Fruit fly (Drosophila melanogaster) Kc167 (cell line): ENCODE results near the gene solo.

Source experiments
- Sin3A ChIP-seq: fragments of >200 bp; optimal IDR thresholded peaks from 2 replicates; lab custom pipeline; 2018; ENCODE audit warnings: missing external identifiers
- insv ChIP-seq: fragments of >200 bp; optimal IDR thresholded peaks from 3 replicates; lab custom pipeline; 2018; ENCODE audit warnings: missing external identifiers
- psq ChIP-seq: fragments of >200 bp; optimal IDR thresholded peaks from 2 replicates; lab custom pipeline; 2017; ENCODE audit warnings: missing external identifiers
- ttk ChIP-seq: sonication (Bioruptor generic); optimal IDR thresholded peaks from 2 replicates; lab custom pipeline; 2017; ENCODE audit warnings: missing external identifiers

DNA sequence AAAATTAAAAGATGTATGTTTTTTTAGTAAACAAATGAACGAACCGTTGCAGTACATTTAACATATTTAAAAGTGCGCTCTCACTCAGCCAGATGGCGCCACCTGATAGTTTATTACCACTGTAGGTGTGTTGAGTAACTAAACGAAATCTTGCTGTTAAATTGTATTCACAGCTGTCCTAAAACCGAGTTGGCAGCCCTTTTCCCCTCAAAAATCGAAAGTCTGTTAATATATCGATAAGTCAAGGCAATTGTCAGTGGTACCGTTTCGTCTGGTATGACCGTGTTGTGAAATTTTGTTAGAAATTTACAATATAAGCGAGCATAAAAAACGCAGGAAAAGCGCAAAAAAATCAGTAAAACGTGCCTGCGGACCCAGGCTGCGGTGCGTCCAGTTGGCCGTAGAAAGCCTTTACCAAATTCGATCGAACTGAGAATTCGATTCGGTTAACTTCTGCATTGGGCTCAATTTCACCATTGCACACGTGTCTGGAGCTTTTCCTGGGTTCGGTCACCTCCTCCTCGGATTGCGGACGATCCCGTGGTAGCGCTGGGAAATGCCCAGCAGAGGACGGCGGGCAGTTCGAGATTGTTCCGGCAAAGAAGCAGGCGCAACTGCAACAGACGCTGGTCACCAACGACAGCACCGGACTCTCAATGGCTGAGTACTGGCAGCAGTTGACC is 51.9 kb downstream of the solo start, which contains the start of gene stc:
- TF ChIP-seq psq (lab: Kevin White, UChicago) (no peak), ttk (lab: Kevin White, UChicago) (no peak), insv (lab: Kevin White, UChicago) (no peak), Sin3A (lab: Kevin White, UChicago) (no peak)
